Worm (Caenorhabditis elegans) whole organism, late embryonic: ENCODE measurements around the gene ZK1240.2.

Source experiments
- ets-4 ChIP-seq: sonication (generic microtip); optimal IDR thresholded peaks from 2 replicates; lab custom pipeline; 2016; ENCODE audit warnings: missing genetic modification characterization, missing compliant biosample characterization
- fax-1 ChIP-seq: sonication (generic microtip); optimal IDR thresholded peaks from 2 replicates; lab custom pipeline; 2016; ENCODE audit warnings: missing genotype, missing genetic modification characterization, missing compliant biosample characterization
- fkh-10 ChIP-seq: fragments of 150-350 bp; optimal IDR thresholded peaks from 2 replicates; lab custom pipeline; 2014; ENCODE audit warnings: missing biosample characterization, missing genetic modification reagents, missing genetic modification characterization
- hlh-13 ChIP-seq: fragments of 200-800 bp; sonication (Bioruptor generic); optimal IDR thresholded peaks from 2 replicates; lab custom pipeline; 2018; ENCODE audit warnings: mild to moderate bottlenecking, missing genetic modification characterization, missing compliant biosample characterization
- madf-2 ChIP-seq: sonication (generic microtip); optimal IDR thresholded peaks from 2 replicates; lab custom pipeline; 2017; ENCODE audit warnings: missing genetic modification characterization, missing compliant biosample characterization
- nhr-11 ChIP-seq: fragments of 150-350 bp; optimal IDR thresholded peaks from 2 replicates; lab custom pipeline; 2014; ENCODE audit warnings: missing biosample characterization, missing genetic modification characterization
- nhr-232 ChIP-seq: sonication (generic microtip); optimal IDR thresholded peaks from 2 replicates; lab custom pipeline; 2016; ENCODE audit warnings: missing genetic modification characterization, missing compliant biosample characterization
- pag-3 ChIP-seq: sonication (generic microtip); optimal IDR thresholded peaks from 2 replicates; lab custom pipeline; 2016; ENCODE audit warnings: missing compliant biosample characterization, missing genetic modification characterization, borderline replicate concordance
- pha-4 ChIP-seq: fragments of 150-350 bp; optimal IDR thresholded peaks from 2 replicates; lab custom pipeline; 2018; ENCODE audit warnings: missing biosample characterization, missing genetic modification reagents, missing genetic modification characterization
- rnt-1 ChIP-seq: sonication (generic microtip); optimal IDR thresholded peaks from 2 replicates; lab custom pipeline; 2016; ENCODE audit warnings: missing genetic modification characterization, missing compliant biosample characterization
- sox-4 ChIP-seq: sonication (generic microtip); optimal IDR thresholded peaks from 2 replicates; lab custom pipeline; 2017; ENCODE audit warnings: mild to moderate bottlenecking, missing genetic modification characterization, inconsistent platforms, missing compliant biosample characterization

DNA sequence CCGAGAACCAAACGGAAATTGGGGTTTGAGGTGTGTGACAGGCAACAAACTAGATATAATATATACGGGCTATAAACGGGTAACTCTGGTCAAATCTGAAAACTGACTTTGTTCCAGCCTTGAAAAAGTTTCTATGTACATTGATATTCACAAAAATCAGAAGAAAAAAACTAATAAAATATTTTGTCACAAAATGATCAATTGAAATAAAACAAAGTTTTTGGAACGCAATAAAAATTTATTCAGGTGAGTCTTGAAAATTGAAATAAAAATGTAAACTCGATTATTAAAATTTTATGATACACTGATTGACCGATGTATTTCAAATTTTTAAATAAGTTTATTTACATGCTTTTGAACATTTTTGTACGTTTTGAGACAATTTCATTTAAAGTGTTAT, 20.8 kb upstream of the ZK1240.2 start, which contains the start of gene B0281.6:
- TF ChIP-seq fax-1 (tag; lab: Kevin White, UChicago) (no peak), ets-4 (tag; lab: Kevin White, UChicago) (no peak), pag-3 (tag; lab: Kevin White, UChicago) (no peak), pha-4 (tag; lab: Kevin White, UChicago) (no peak), sox-4 (tag; lab: Kevin White, UChicago) (no peak), nhr-11 (tag; lab: Kevin White, UChicago) (no peak), madf-2 (tag; lab: Kevin White, UChicago) (no peak), fkh-10 (no peak), rnt-1 (no peak), hlh-13 (GFP tag; lab: Kevin White, UChicago) (no peak), nhr-232 (no peak)
